Worm (Caenorhabditis elegans) whole organism, young adult: ENCODE results near the gene lin-36.
A peak's percentile ranks its signal among the peaks of the same experiment; 100 is the strongest.

Source experiments
- B0336.3 ChIP-seq: fragments of 200-800 bp; sonication (Bioruptor generic); IDR thresholded peaks from 2 replicates; pipeline ENCODE4 v1.3.6; 2022; ENCODE audit warnings: missing genetic modification characterization, missing compliant biosample characterization
- C17E4.6 ChIP-seq: fragments of 200-800 bp; sonication (Bioruptor generic); IDR thresholded peaks from 2 replicates; pipeline ENCODE4 v1.3.6; 2022; ENCODE audit warnings: missing genetic modification reagents, missing genetic modification characterization, missing compliant biosample characterization
- F49E8.2 ChIP-seq: sonication (generic microtip); optimal IDR thresholded peaks from 3 replicates; lab custom pipeline; 2017; ENCODE audit warnings: missing genetic modification characterization, mild to moderate bottlenecking, missing compliant biosample characterization, antibody characterized with exemption, moderate library complexity; ENCODE audit not compliant: insufficient read depth
- F55B11.4 ChIP-seq: sonication (generic microtip); optimal IDR thresholded peaks from 2 replicates; lab custom pipeline; 2016; ENCODE audit warnings: missing compliant biosample characterization, missing genetic modification characterization, borderline replicate concordance; ENCODE audit not compliant: insufficient read depth
- F57A8.1 ChIP-seq: fragments of 200-800 bp; sonication (Bioruptor generic); optimal IDR thresholded peaks from 2 replicates; lab custom pipeline; 2018; ENCODE audit warnings: mild to moderate bottlenecking, missing genetic modification characterization, moderate library complexity, missing compliant biosample characterization
- T26A5.8 ChIP-seq: sonication (generic microtip); optimal IDR thresholded peaks from 2 replicates; lab custom pipeline; 2016; ENCODE audit warnings: missing genetic modification characterization, missing compliant biosample characterization
- Y53G8AR.9 ChIP-seq: fragments of 200-800 bp; sonication (Bioruptor generic); conservative IDR thresholded peaks from 2 replicates; pipeline ENCODE4 v1.3.6; 2022; ENCODE audit warnings: missing genetic modification reagents, missing genetic modification characterization, missing compliant biosample characterization
- Y67H2A.10 ChIP-seq: fragments of 200-800 bp; sonication (Bioruptor generic); conservative IDR thresholded peaks from 2 replicates; pipeline ENCODE4 v1.3.6; 2022; ENCODE audit warnings: missing genetic modification reagents, missing genetic modification characterization, missing compliant biosample characterization
- Y95B8A.8 ChIP-seq: fragments of 200-800 bp; sonication (Bioruptor generic); IDR thresholded peaks from 2 replicates; pipeline ENCODE4 v1.3.6; 2022; ENCODE audit warnings: missing genetic modification reagents, missing genetic modification characterization, missing compliant biosample characterization
- ZK185.1 ChIP-seq: sonication (generic microtip); optimal IDR thresholded peaks from 2 replicates; lab custom pipeline; 2016; ENCODE audit warnings: mild to moderate bottlenecking, missing genetic modification characterization, missing compliant biosample characterization; ENCODE audit not compliant: poor library complexity, severe bottlenecking
- ama-1 ChIP-seq, 3 experiments: fragments of 150-350 bp in 1 of 3; sonication (generic microtip) in 2 of 3; optimal IDR thresholded peaks; 2 replicates each; lab custom pipeline; 2014 to 2018; ENCODE audit warnings: missing biosample characterization in 2 of 3, missing genetic modification characterization in 2 of 3, missing genetic modification reagents in 2 of 3
- attf-3 ChIP-seq: fragments of 200-800 bp; sonication (Bioruptor generic); conservative IDR thresholded peaks from 2 replicates; pipeline ENCODE4 v1.3.6; 2022; ENCODE audit warnings: missing genetic modification reagents, missing genetic modification characterization, missing compliant biosample characterization
- attf-5 ChIP-seq: fragments of 200-800 bp; sonication (Bioruptor generic); optimal IDR thresholded peaks from 2 replicates; lab custom pipeline; 2018; ENCODE audit warnings: mild to moderate bottlenecking, missing genetic modification characterization, missing compliant biosample characterization
- cebp-1 ChIP-seq, 2 experiments: fragments of 200-800 bp in 1 of 2; sonication (Bioruptor generic) in 1 of 2; sonication (generic microtip) in 1 of 2; IDR thresholded peaks in 1 of 2; optimal IDR thresholded peaks in 1 of 2; 2 replicates each; pipeline versions ENCODE4 v1.3.6 to Lab custom; 2017 to 2022; ENCODE audit warnings: missing compliant biosample characterization in 2 of 2, missing genetic modification characterization in 2 of 2, mild to moderate bottlenecking in 1 of 2, missing genetic modification reagents in 1 of 2, moderate library complexity in 1 of 2
- cebp-2 ChIP-seq: fragments of 200-800 bp; sonication (Bioruptor generic); IDR thresholded peaks from 2 replicates; pipeline ENCODE4 v1.3.6; 2022; ENCODE audit warnings: missing genetic modification characterization, missing compliant biosample characterization
- ceh-27 ChIP-seq: fragments of 200-800 bp; sonication (Bioruptor generic); optimal IDR thresholded peaks from 2 replicates; lab custom pipeline; 2018; ENCODE audit warnings: mild to moderate bottlenecking, missing genetic modification characterization, moderate library complexity, missing compliant biosample characterization
- ceh-40 ChIP-seq: fragments of 200-800 bp; sonication (Bioruptor generic); IDR thresholded peaks from 2 replicates; pipeline ENCODE4 v1.3.6; 2022; ENCODE audit warnings: missing genetic modification characterization, missing compliant biosample characterization
- die-1 ChIP-seq: sonication (generic microtip); optimal IDR thresholded peaks from 2 replicates; lab custom pipeline; 2016; ENCODE audit warnings: missing genotype, mild to moderate bottlenecking, missing genetic modification characterization, missing compliant biosample characterization
- egl-18 ChIP-seq: fragments of 200-800 bp; sonication (Bioruptor generic); IDR thresholded peaks from 2 replicates; pipeline ENCODE4 v1.3.6; 2022; ENCODE audit warnings: missing genetic modification reagents, missing genetic modification characterization, missing compliant biosample characterization
- ekl-4 ChIP-seq: fragments of 200-800 bp; sonication (Bioruptor generic); IDR thresholded peaks from 2 replicates; pipeline ENCODE4 v1.3.6; 2022; ENCODE audit warnings: missing genetic modification reagents, missing genetic modification characterization, missing compliant biosample characterization
- hlh-26 ChIP-seq: fragments of 200-800 bp; sonication (Bioruptor generic); conservative IDR thresholded peaks from 2 replicates; pipeline ENCODE4 v1.3.6; 2022; ENCODE audit warnings: missing genetic modification reagents, missing genetic modification characterization, missing compliant biosample characterization
- let-526 ChIP-seq: fragments of 200-800 bp; sonication (Bioruptor generic); IDR thresholded peaks from 2 replicates; pipeline ENCODE4 v1.3.6; 2022; ENCODE audit warnings: missing genetic modification reagents, missing genetic modification characterization, missing compliant biosample characterization
- lin-40 ChIP-seq: sonication (generic microtip); optimal IDR thresholded peaks from 2 replicates; lab custom pipeline; 2016; ENCODE audit warnings: missing genetic modification characterization, mild to moderate bottlenecking, missing compliant biosample characterization, missing genotype, missing genetic modification reagents
- lir-1 ChIP-seq: fragments of 200-800 bp; sonication (Bioruptor generic); conservative IDR thresholded peaks from 2 replicates; pipeline ENCODE4 v1.3.6; 2022; ENCODE audit warnings: missing genetic modification reagents, missing genetic modification characterization, missing compliant biosample characterization
- lsy-27 ChIP-seq: sonication (generic microtip); optimal IDR thresholded peaks from 2 replicates; lab custom pipeline; 2017; ENCODE audit warnings: missing genetic modification characterization, mild to moderate bottlenecking, missing compliant biosample characterization, antibody characterized with exemption, missing genotype, borderline replicate concordance; ENCODE audit not compliant: insufficient read depth
- mcd-1 ChIP-seq: fragments of 200-800 bp; sonication (Bioruptor generic); IDR thresholded peaks from 2 replicates; pipeline ENCODE4 v1.3.6; 2022; ENCODE audit warnings: missing genetic modification reagents, missing genetic modification characterization, missing compliant biosample characterization
- mel-28 ChIP-seq: sonication (generic microtip); optimal IDR thresholded peaks from 2 replicates; lab custom pipeline; 2016; ENCODE audit warnings: borderline replicate concordance, mild to moderate bottlenecking, missing genetic modification characterization, missing compliant biosample characterization
- mxl-1 ChIP-seq: sonication (generic microtip); optimal IDR thresholded peaks from 2 replicates; lab custom pipeline; 2016; ENCODE audit warnings: missing genetic modification characterization, missing compliant biosample characterization
- nfya-2 ChIP-seq: fragments of 200-800 bp; sonication (Bioruptor generic); IDR thresholded peaks from 2 replicates; pipeline ENCODE4 v1.3.6; 2022; ENCODE audit warnings: missing genetic modification reagents, missing genetic modification characterization, missing compliant biosample characterization
- nfyb-1 ChIP-seq: fragments of 200-800 bp; sonication (Bioruptor generic); IDR thresholded peaks from 2 replicates; pipeline ENCODE4 v1.3.6; 2022; ENCODE audit warnings: missing genetic modification reagents, missing genetic modification characterization, missing compliant biosample characterization
- nhr-27 ChIP-seq: fragments of 200-800 bp; sonication (Bioruptor generic); optimal IDR thresholded peaks from 2 replicates; lab custom pipeline; 2018; ENCODE audit warnings: mild to moderate bottlenecking, missing genetic modification characterization, moderate library complexity, missing compliant biosample characterization
- snpc-1.1 ChIP-seq: sonication (generic microtip); optimal IDR thresholded peaks from 2 replicates; lab custom pipeline; 2017; ENCODE audit warnings: missing genetic modification characterization, mild to moderate bottlenecking, missing compliant biosample characterization, antibody characterized with exemption, moderate library complexity, missing genotype, missing genetic modification reagents; ENCODE audit not compliant: insufficient read depth
- snpc-1.3 ChIP-seq: sonication (generic microtip); optimal IDR thresholded peaks from 2 replicates; lab custom pipeline; 2017; ENCODE audit warnings: missing genetic modification characterization, mild to moderate bottlenecking, missing compliant biosample characterization, antibody characterized with exemption, moderate library complexity, missing genotype, missing genetic modification reagents; ENCODE audit not compliant: insufficient read depth
- snpc-3.4 ChIP-seq: sonication (generic microtip); optimal IDR thresholded peaks from 2 replicates; lab custom pipeline; 2017; ENCODE audit warnings: missing genetic modification characterization, mild to moderate bottlenecking, missing compliant biosample characterization, antibody characterized with exemption, moderate library complexity, missing genotype, missing genetic modification reagents
- tbp1 ChIP-seq: fragments of 200-800 bp; sonication (Bioruptor generic); optimal IDR thresholded peaks from 2 replicates; lab custom pipeline; 2018; ENCODE audit warnings: mild to moderate bottlenecking, missing genetic modification characterization, missing compliant biosample characterization
- unc-62 ChIP-seq: fragments of 150-350 bp; optimal IDR thresholded peaks from 2 replicates; lab custom pipeline; 2014; ENCODE audit warnings: missing biosample characterization, missing genetic modification reagents, missing genetic modification characterization
- ztf-28 ChIP-seq: fragments of 200-800 bp; sonication (Bioruptor generic); IDR thresholded peaks from 2 replicates; pipeline ENCODE4 v1.3.6; 2022; ENCODE audit warnings: missing genetic modification reagents, missing genetic modification characterization, missing compliant biosample characterization
- ztf-6 ChIP-seq: fragments of 200-800 bp; sonication (Bioruptor generic); IDR thresholded peaks from 2 replicates; pipeline ENCODE4 v1.3.6; 2022; ENCODE audit warnings: missing genetic modification reagents, missing genetic modification characterization, missing compliant biosample characterization

The lin-36 gene

DNA sequence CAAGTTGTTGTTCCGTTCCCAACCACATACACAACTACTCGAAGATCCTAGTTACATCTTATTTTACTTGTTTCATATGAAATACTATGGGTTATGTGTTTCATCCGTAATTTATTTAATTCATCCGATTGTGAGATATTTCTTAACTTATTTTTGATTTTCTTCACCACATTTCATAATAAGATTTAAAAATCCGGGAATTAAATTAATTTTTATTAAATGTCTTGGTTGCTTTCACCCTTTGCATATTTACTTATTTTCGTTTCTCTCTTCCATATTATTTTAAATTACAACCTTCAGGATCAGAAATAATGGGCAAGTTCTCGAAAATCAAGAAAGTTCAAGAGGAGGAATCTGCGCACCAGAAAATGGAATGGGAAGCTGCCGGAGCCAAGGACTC, 25.1 kb upstream of the lin-36 start, which contains the start of gene K12H4.3:
Gene K12H4.3, plus strand, starts transcription at position 301 of the 400 bp plus-strand sequence.
- TF ChIP-seq mel-28 (tag; lab: Kevin White, UChicago) (no peak), Y67H2A.10 (GFP tag; lab: Robert Waterston, UW) (no peak), F57A8.1 (GFP tag; lab: Kevin White, UChicago) (no peak), C17E4.6 (no peak), ztf-6 (GFP tag; lab: Robert Waterston, UW) (no peak), unc-62 (GFP tag; lab: Kevin White, UChicago) (no peak), egl-18 (no peak), ekl-4 (no peak), Y95B8A.8 (no peak), nfya-2 (no peak), let-526 (GFP tag; lab: Robert Waterston, UW) (no peak), snpc-3.4 (no peak), attf-5 (GFP tag; lab: Kevin White, UChicago) (no peak), ztf-28 (GFP tag; lab: Robert Waterston, UW) (no peak), ceh-40 (GFP tag; lab: Robert Waterston, UW) (no peak), T26A5.8 (tag; lab: Kevin White, UChicago) (no peak)

DNA sequence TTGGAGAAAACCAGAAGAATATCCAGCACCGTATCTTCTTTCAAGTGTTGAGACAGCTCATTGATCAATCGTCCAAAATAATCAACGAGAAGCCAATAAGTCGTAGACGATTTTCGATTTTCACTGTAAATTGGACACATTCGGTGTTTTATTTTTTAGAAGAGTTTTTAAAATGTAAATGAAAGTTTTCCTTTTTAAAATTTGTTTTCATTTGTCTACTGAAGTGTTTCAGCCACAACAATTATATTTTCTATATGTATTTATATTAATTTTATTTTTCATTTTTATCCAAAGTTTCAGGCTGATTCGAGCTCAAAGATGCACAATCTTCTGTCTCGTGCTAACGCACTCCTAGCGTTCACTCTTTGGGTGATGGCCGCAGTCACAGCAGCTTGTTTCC, 24.0 kb upstream of the lin-36 start, which contains the start of gene spcs-3:
Gene spcs-3, plus strand, starts transcription at position 301 of the 400 bp plus-strand sequence.
- TF ChIP-seq nhr-27 (tag; lab: Kevin White, UChicago), result no peak
- no peak for TF ChIP-seq lsy-27 (tag; lab: Kevin White, UChicago)
- 0 out of 2 replicates have a peak, but pooled peaks have one; percentile 22 for TF ChIP-seq B0336.3
- TF ChIP-seq Y53G8AR.9 (GFP tag; lab: Robert Waterston, UW), result no peak
- no peak for TF ChIP-seq mcd-1 (GFP tag; lab: Robert Waterston, UW)
- no peak for TF ChIP-seq attf-3 (GFP tag; lab: Robert Waterston, UW)
- TF ChIP-seq lin-40 (tag; lab: Kevin White, UChicago), result no peak

ce11 chrIII:8044187-8044586, 23.5 kb upstream of the lin-36 start, which contains the start of gene K12H4.5:
K12H4.5 (plus strand) TSS chrIII:8044487.
- TF ChIP-seq lin-40 (tag; lab: Kevin White, UChicago) (no peak), lir-1 (GFP tag; lab: Robert Waterston, UW) (no peak), F49E8.2 (no peak), snpc-1.3 (tag; lab: Kevin White, UChicago) (no peak), die-1 (tag; lab: Kevin White, UChicago) (no peak), mxl-1 (tag; lab: Kevin White, UChicago) (no peak), F55B11.4 (tag; lab: Kevin White, UChicago) (no peak), ama-1 (optimal IDR thresholded peaks at IDR 0.05; lab: Kevin White, UChicago) (no peak), ama-1 (GFP tag; optimal IDR thresholded peaks at IDR 0.05; lab: Kevin White, UChicago) (no peak), tbp1 (GFP tag; lab: Kevin White, UChicago) (no peak), ceh-40 (GFP tag; lab: Robert Waterston, UW) (no peak), hlh-26 (GFP tag; lab: Robert Waterston, UW) (no peak), cebp-1 (GFP tag; IDR thresholded peaks at IDR 0.05; lab: Robert Waterston, UW) (no peak), cebp-1 (tag; optimal IDR thresholded peaks at IDR 0.05; lab: Kevin White, UChicago) (no peak), ekl-4 (no peak), ZK185.1 (no peak), Y67H2A.10 (GFP tag; lab: Robert Waterston, UW) (no peak), nfyb-1 (GFP tag; lab: Robert Waterston, UW) (no peak), snpc-1.1 (no peak), cebp-2 (GFP tag; lab: Robert Waterston, UW) (no peak), ceh-27 (GFP tag; lab: Kevin White, UChicago) (no peak)
